Fruit fly (Drosophila melanogaster) whole organism, embryonic: Measurements from ENCODE around the gene CG10845.

Experiments
- Bgb ChIP-seq: fragments of 200-800 bp; sonication (Bioruptor generic); IDR thresholded peaks from 2 replicates; pipeline ENCODE4 v1.3.6; 2022; ENCODE audit warnings: missing biosample characterization, missing genetic modification characterization; ENCODE audit not compliant: partially characterized antibody
- CG10543 ChIP-seq: fragments of 200-800 bp; sonication (Bioruptor generic); optimal IDR thresholded peaks from 3 replicates; lab custom pipeline; 2017; ENCODE audit warnings: missing biosample characterization, mild to moderate bottlenecking, missing genetic modification characterization, moderate library complexity
- CG12219 ChIP-seq: fragments of 200-800 bp; sonication (Bioruptor generic); optimal IDR thresholded peaks from 3 replicates; lab custom pipeline; 2018; ENCODE audit warnings: missing biosample characterization, mild to moderate bottlenecking, missing genetic modification characterization
- CG14710 ChIP-seq: fragments of 200-800 bp; sonication (Bioruptor generic); optimal IDR thresholded peaks from 3 replicates; lab custom pipeline; 2019; ENCODE audit warnings: missing biosample characterization, mild to moderate bottlenecking, missing genetic modification characterization, moderate library complexity
- CG14860 ChIP-seq: fragments of 200-800 bp; sonication (Bioruptor generic); IDR thresholded peaks from 3 replicates; pipeline ENCODE4 v1.3.6; 2022; ENCODE audit warnings: missing biosample characterization, missing genetic modification characterization; ENCODE audit not compliant: partially characterized antibody
- CG15073 ChIP-seq: fragments of 200-800 bp; sonication (Bioruptor generic); optimal IDR thresholded peaks from 2 replicates; lab custom pipeline; 2016; ENCODE audit warnings: missing biosample characterization, missing genetic modification characterization
- CG15514 ChIP-seq: fragments of 200-800 bp; sonication (Bioruptor generic); optimal IDR thresholded peaks from 3 replicates; lab custom pipeline; 2017; ENCODE audit warnings: missing biosample characterization, missing genetic modification characterization, mild to moderate bottlenecking, moderate library complexity, missing genetic modification reagents
- CG15601 ChIP-seq: fragments of 200-800 bp; sonication (Bioruptor generic); optimal IDR thresholded peaks from 3 replicates; lab custom pipeline; 2019; ENCODE audit warnings: missing biosample characterization, mild to moderate bottlenecking, missing genetic modification characterization, moderate library complexity
- CG2120 ChIP-seq: fragments of 200-800 bp; sonication (Bioruptor generic); optimal IDR thresholded peaks from 3 replicates; lab custom pipeline; 2016; ENCODE audit warnings: missing biosample characterization, missing genetic modification characterization
- CG31441 ChIP-seq: fragments of 200-800 bp; sonication (Bioruptor generic); IDR thresholded peaks from 2 replicates; pipeline ENCODE4 v1.3.6; 2022; ENCODE audit warnings: missing biosample characterization, missing genetic modification characterization
- CG34376 ChIP-seq: fragments of 200-800 bp; sonication (Bioruptor generic); optimal IDR thresholded peaks from 2 replicates; lab custom pipeline; 2018; ENCODE audit warnings: missing biosample characterization, mild to moderate bottlenecking, missing genetic modification characterization
- CG42726 ChIP-seq: fragments of 200-800 bp; sonication (Bioruptor generic); IDR thresholded peaks from 2 replicates; pipeline ENCODE4 v1.3.6; 2022; ENCODE audit warnings: missing biosample characterization, missing genetic modification characterization; ENCODE audit not compliant: partially characterized antibody
- CG7963 ChIP-seq: fragments of 200-800 bp; sonication (Bioruptor generic); IDR thresholded peaks from 3 replicates; pipeline ENCODE4 v1.3.6; 2022; ENCODE audit warnings: missing biosample characterization, missing genetic modification characterization; ENCODE audit not compliant: partially characterized antibody
- CG8478 ChIP-seq: fragments of >200 bp; optimal IDR thresholded peaks from 2 replicates; lab custom pipeline; 2018
- Doc3 ChIP-seq: fragments of 200-800 bp; sonication (Bioruptor generic); IDR thresholded peaks from 3 replicates; pipeline ENCODE4 v1.3.6; 2022; ENCODE audit warnings: missing biosample characterization, missing genetic modification characterization; ENCODE audit not compliant: partially characterized antibody
- Dp ChIP-seq: fragments of 200-800 bp; sonication (Bioruptor generic); optimal IDR thresholded peaks from 2 replicates; lab custom pipeline; 2018; ENCODE audit warnings: missing biosample characterization, mild to moderate bottlenecking, missing genetic modification characterization, moderate library complexity
- H2.0 ChIP-seq: fragments of 200-800 bp; sonication (Bioruptor generic); IDR thresholded peaks from 2 replicates; pipeline ENCODE4 v1.3.6; 2022; ENCODE audit warnings: missing biosample characterization, missing genetic modification characterization
- HmgD ChIP-seq: fragments of 200-800 bp; sonication (Bioruptor generic); optimal IDR thresholded peaks from 3 replicates; lab custom pipeline; 2016; ENCODE audit warnings: missing biosample characterization, missing genetic modification characterization
- HmgZ ChIP-seq: fragments of 200-800 bp; sonication (Bioruptor generic); optimal IDR thresholded peaks from 2 replicates; lab custom pipeline; 2018; ENCODE audit warnings: missing biosample characterization, mild to moderate bottlenecking, missing genetic modification characterization
- Hr51 ChIP-seq, 2 experiments: fragments of 200-800 bp; sonication (Bioruptor generic); optimal IDR thresholded peaks; 2 replicates in 1 of 2; 3 replicates in 1 of 2; lab custom pipeline; 2016 to 2018; ENCODE audit warnings: missing biosample characterization in 2 of 2, missing genetic modification characterization in 2 of 2, mild to moderate bottlenecking in 1 of 2, moderate library complexity in 1 of 2
- MBD-R2 ChIP-seq: fragments of 200-800 bp; sonication (Bioruptor generic); IDR thresholded peaks from 2 replicates; pipeline ENCODE4 v1.3.6; 2022; ENCODE audit warnings: missing biosample characterization, missing genetic modification characterization
- MESR4 ChIP-seq: fragments of 200-800 bp; sonication (Bioruptor generic); optimal IDR thresholded peaks from 2 replicates; lab custom pipeline; 2018; ENCODE audit warnings: missing biosample characterization, mild to moderate bottlenecking, missing genetic modification characterization, moderate library complexity
- MTF-1 ChIP-seq: fragments of 200-800 bp; sonication (Bioruptor generic); optimal IDR thresholded peaks from 2 replicates; lab custom pipeline; 2018; ENCODE audit warnings: missing biosample characterization, mild to moderate bottlenecking, missing genetic modification characterization, borderline replicate concordance
- NfI ChIP-seq: fragments of 200-800 bp; sonication (Bioruptor generic); optimal IDR thresholded peaks from 3 replicates; lab custom pipeline; 2018; ENCODE audit warnings: missing biosample characterization, mild to moderate bottlenecking, missing genetic modification characterization, moderate library complexity
- Rfx ChIP-seq: fragments of 200-800 bp; sonication (Bioruptor generic); IDR thresholded peaks from 2 replicates; pipeline ENCODE4 v1.3.6; 2022; ENCODE audit warnings: missing biosample characterization, missing genetic modification characterization
- Scr ChIP-seq: fragments of 200-800 bp; sonication (Bioruptor generic); IDR thresholded peaks from 2 replicates; pipeline ENCODE4 v1.3.6; 2022; ENCODE audit warnings: missing biosample characterization, missing genetic modification characterization; ENCODE audit not compliant: partially characterized antibody
- Sox102F ChIP-seq: fragments of 200-800 bp; sonication (Bioruptor generic); optimal IDR thresholded peaks from 2 replicates; lab custom pipeline; 2018; ENCODE audit warnings: missing biosample characterization, mild to moderate bottlenecking, missing genetic modification characterization, moderate library complexity
- YL-1 ChIP-seq: fragments of 200-800 bp; sonication (Bioruptor generic); optimal IDR thresholded peaks from 3 replicates; lab custom pipeline; 2017; ENCODE audit warnings: missing biosample characterization, mild to moderate bottlenecking, missing genetic modification characterization
- bowl ChIP-seq: fragments of 200-800 bp; sonication (Bioruptor generic); IDR thresholded peaks from 2 replicates; pipeline ENCODE4 v1.3.6; 2022; ENCODE audit warnings: missing biosample characterization, missing genetic modification characterization
- cas ChIP-seq: fragments of 200-800 bp; sonication (Bioruptor generic); IDR thresholded peaks from 2 replicates; pipeline ENCODE4 v1.3.6; 2022; ENCODE audit warnings: missing biosample characterization, missing genetic modification characterization
- chinmo ChIP-seq: fragments of 200-800 bp; sonication (Bioruptor generic); IDR thresholded peaks from 4 replicates; pipeline ENCODE4 v1.3.6; 2022; ENCODE audit warnings: missing biosample characterization, missing genetic modification characterization; ENCODE audit not compliant: partially characterized antibody
- crp ChIP-seq, 2 experiments: fragments of 200-800 bp; sonication (Bioruptor generic); optimal IDR thresholded peaks; 2 replicates in 1 of 2; 3 replicates in 1 of 2; lab custom pipeline; 2017; ENCODE audit warnings: missing biosample characterization in 2 of 2, missing genetic modification characterization in 2 of 2, mild to moderate bottlenecking in 1 of 2, moderate library complexity in 1 of 2
- dm ChIP-seq: fragments of 200-800 bp; sonication (Bioruptor generic); optimal IDR thresholded peaks from 3 replicates; lab custom pipeline; 2016; ENCODE audit warnings: missing biosample characterization, missing genetic modification characterization
- eyg ChIP-seq: fragments of 200-800 bp; sonication (Bioruptor generic); optimal IDR thresholded peaks from 3 replicates; lab custom pipeline; 2016; ENCODE audit warnings: missing biosample characterization, missing genetic modification characterization
- ham ChIP-seq: fragments of 200-800 bp; sonication (Bioruptor generic); IDR thresholded peaks from 2 replicates; pipeline ENCODE4 v1.3.6; 2022; ENCODE audit warnings: missing biosample characterization, missing genetic modification characterization
- inv ChIP-seq: fragments of 200-800 bp; sonication (Bioruptor generic); IDR thresholded peaks from 2 replicates; pipeline ENCODE4 v1.3.6; 2022; ENCODE audit warnings: missing biosample characterization, missing genetic modification characterization; ENCODE audit not compliant: partially characterized antibody
- kah ChIP-seq: fragments of 200-800 bp; sonication (Bioruptor generic); optimal IDR thresholded peaks from 2 replicates; lab custom pipeline; 2018; ENCODE audit warnings: missing biosample characterization, mild to moderate bottlenecking, missing genetic modification characterization
- mirr ChIP-seq: fragments of 200-800 bp; sonication (Bioruptor generic); optimal IDR thresholded peaks from 3 replicates; lab custom pipeline; 2018; ENCODE audit warnings: missing biosample characterization, mild to moderate bottlenecking, missing genetic modification characterization
- nerfin-2 ChIP-seq: fragments of 200-800 bp; sonication (Bioruptor generic); IDR thresholded peaks from 2 replicates; pipeline ENCODE4 v1.3.6; 2022; ENCODE audit warnings: missing biosample characterization, missing genetic modification characterization; ENCODE audit not compliant: partially characterized antibody
- nmo ChIP-seq: fragments of 200-800 bp; sonication (Bioruptor generic); optimal IDR thresholded peaks from 2 replicates; lab custom pipeline; 2018; ENCODE audit warnings: missing biosample characterization, mild to moderate bottlenecking, missing genetic modification characterization, moderate library complexity
- oc ChIP-seq: fragments of 200-800 bp; sonication (Bioruptor generic); optimal IDR thresholded peaks from 2 replicates; lab custom pipeline; 2018; ENCODE audit warnings: missing biosample characterization, mild to moderate bottlenecking, missing genetic modification characterization, moderate library complexity
- pho ChIP-seq: fragments of 200-800 bp; sonication (Bioruptor generic); optimal IDR thresholded peaks from 2 replicates; lab custom pipeline; 2016; ENCODE audit warnings: missing biosample characterization, missing genetic modification characterization
- row ChIP-seq: fragments of 200-800 bp; sonication (Bioruptor generic); IDR thresholded peaks from 3 replicates; pipeline ENCODE4 v1.3.6; 2022; ENCODE audit warnings: missing biosample characterization, missing genetic modification characterization
- sisA ChIP-seq: fragments of 200-800 bp; sonication (Bioruptor generic); IDR thresholded peaks from 2 replicates; pipeline ENCODE4 v1.3.6; 2022; ENCODE audit warnings: missing biosample characterization, missing genetic modification characterization
- sna ChIP-seq: fragments of 200-800 bp; sonication (Bioruptor generic); IDR thresholded peaks from 2 replicates; pipeline ENCODE4 v1.3.6; 2022; ENCODE audit warnings: missing biosample characterization, missing genetic modification characterization; ENCODE audit not compliant: partially characterized antibody
- sug ChIP-seq: fragments of 200-800 bp; optimal IDR thresholded peaks from 2 replicates; lab custom pipeline; 2019; ENCODE audit warnings: missing biosample characterization, mild to moderate bottlenecking, missing genetic modification characterization, moderate library complexity
- unc-4 ChIP-seq: fragments of 200-800 bp; sonication (Bioruptor generic); IDR thresholded peaks from 2 replicates; pipeline ENCODE4 v1.3.6; 2022; ENCODE audit warnings: missing biosample characterization, missing genetic modification characterization; ENCODE audit not compliant: partially characterized antibody
- zen2 ChIP-seq: fragments of 200-800 bp; sonication (Bioruptor generic); IDR thresholded peaks from 3 replicates; pipeline ENCODE4 v1.3.6; 2022; ENCODE audit warnings: missing biosample characterization, missing genetic modification characterization; ENCODE audit not compliant: partially characterized antibody

Gene CG10845

dm6 chr3R:24938049-24938448 lies 37.1 kb downstream of the CG10845 start, which contains the start of gene Osbp (continued):
- TF ChIP-seq kah (GFP tag; lab: Kevin White, UChicago), result peak; percentile 17
- peak; percentile 47; the same call in 1 of the 2 replicates for TF ChIP-seq cas (GFP tag; lab: Robert Waterston, UW)
- TF ChIP-seq sna (GFP tag; lab: Robert Waterston, UW), result peak; percentile 41; the same call in 1 of the 2 replicates
- TF ChIP-seq bowl (GFP tag; lab: Robert Waterston, UW), result no peak
- TF ChIP-seq CG15601, result no peak
- TF ChIP-seq sisA (GFP tag; lab: Robert Waterston, UW), result no peak
- TF ChIP-seq CG42726, result peak; percentile 70
- TF ChIP-seq Sox102F (GFP tag; lab: Kevin White, UChicago), result no peak
- TF ChIP-seq Rfx, result peak; percentile 53
- no peak for TF ChIP-seq H2.0 (GFP tag; lab: Robert Waterston, UW)
- TF ChIP-seq mirr (GFP tag; lab: Kevin White, UChicago), result peak; percentile 26
- TF ChIP-seq HmgZ, result peak; percentile 76
- peak; percentile 59; the same call in 1 of the 3 replicates for TF ChIP-seq CG7963 (GFP tag; lab: Robert Waterston, UW)
- TF ChIP-seq CG34376 (GFP tag; lab: Kevin White, UChicago), result peak; percentile 19
- no peak for TF ChIP-seq CG2120
- TF ChIP-seq oc (tag; lab: Kevin White, UChicago), result no peak
- peak; percentile 57 for TF ChIP-seq Scr (GFP tag; lab: Robert Waterston, UW)
- TF ChIP-seq Doc3, result peak; percentile 46; the same call in 1 of the 3 replicates
- peak; percentile 71 for TF ChIP-seq CG15514 (GFP tag; lab: Kevin White, UChicago)
- peak; percentile 16 for TF ChIP-seq nmo (GFP tag; lab: Kevin White, UChicago)
- no peak for TF ChIP-seq dm (GFP tag; lab: Kevin White, UChicago)
- no peak for TF ChIP-seq pho (GFP tag; lab: Kevin White, UChicago)
- TF ChIP-seq CG14860 (GFP tag; lab: Robert Waterston, UW), result peak; percentile 57; the same call in 2 of the 3 replicates
- peak; percentile 36; the same call in 2 of the 3 replicates for TF ChIP-seq zen2 (GFP tag; lab: Robert Waterston, UW)
- peak; percentile 40 for TF ChIP-seq CG14710 (tag; lab: Kevin White, UChicago)
- TF ChIP-seq Dp (GFP tag; lab: Kevin White, UChicago), result peak; percentile 81
- peak; percentile 32 for TF ChIP-seq NfI (GFP tag; lab: Kevin White, UChicago)
- TF ChIP-seq MTF-1, result peak; percentile 36
- TF ChIP-seq CG10543 (GFP tag; lab: Kevin White, UChicago), result peak; percentile 17
- peak; percentile 77 for TF ChIP-seq Bgb (GFP tag; lab: Robert Waterston, UW)
- TF ChIP-seq MESR4 (GFP tag; lab: Kevin White, UChicago), result peak; percentile 94
- peak; percentile 48; the same call in 1 of the 2 replicates for TF ChIP-seq inv (GFP tag; lab: Robert Waterston, UW)
- peak; percentile 68; the same call in 1 of the 4 replicates for TF ChIP-seq chinmo
- TF ChIP-seq HmgD (GFP tag; lab: Kevin White, UChicago), result peak; percentile 9
- no peak for TF ChIP-seq CG12219 (GFP tag; lab: Kevin White, UChicago)
- peak; percentile 45 for TF ChIP-seq unc-4 (GFP tag; lab: Robert Waterston, UW)
- TF ChIP-seq Hr51 (GFP tag; optimal IDR thresholded peaks at IDR 0.05; lab: Kevin White, UChicago), result no peak
- TF ChIP-seq CG8478 (lab: Kevin White, UChicago), result peak; percentile 73
- peak; percentile 41; the same call in 2 of the 3 replicates for TF ChIP-seq row (GFP tag; lab: Robert Waterston, UW)
- peak; percentile 86 for TF ChIP-seq YL-1 (GFP tag; lab: Kevin White, UChicago)
- no peak for TF ChIP-seq CG15073 (GFP tag; lab: Kevin White, UChicago)
- TF ChIP-seq nerfin-2 (GFP tag; lab: Robert Waterston, UW), result peak; percentile 29; the same call in 1 of the 2 replicates
- no peak for TF ChIP-seq eyg
- TF ChIP-seq ham (GFP tag; lab: Robert Waterston, UW), result no peak
- TF ChIP-seq crp (GFP tag; optimal IDR thresholded peaks at IDR 0.05; lab: Kevin White, UChicago), result peak in 1 of 2 experiments; percentile 33
- peak; percentile 81 for TF ChIP-seq MBD-R2 (GFP tag; lab: Robert Waterston, UW)
- TF ChIP-seq sug, result peak; percentile 34
- no peak for TF ChIP-seq CG31441 (GFP tag; lab: Robert Waterston, UW)
